Worm (Caenorhabditis elegans): ENCODE data around the gene C33A11.2.

DNA sequence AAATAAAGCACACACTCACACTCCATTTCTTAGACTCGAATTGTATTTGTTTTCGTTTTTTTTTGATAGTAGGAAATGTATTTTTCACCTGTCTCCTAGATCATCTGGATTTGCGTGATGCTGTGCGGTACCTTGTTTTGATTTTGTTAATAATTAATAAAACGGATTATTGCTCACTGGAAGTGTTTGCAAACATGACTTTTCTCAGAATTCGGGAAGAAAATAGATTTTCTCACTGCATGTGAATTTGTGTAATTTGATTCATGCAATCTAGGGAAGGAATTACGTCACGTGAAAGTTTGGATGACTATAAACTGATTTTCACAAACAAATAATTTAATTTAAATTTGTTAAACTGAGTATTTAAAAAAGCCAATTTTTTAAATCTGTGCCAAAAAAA is 21.8 kb upstream of the C33A11.2 start:
- TF ChIP-seq lin-13 (GFP tag; optimal IDR thresholded peaks at IDR 0.05) (peak; percentile 18), fos-1 (tag; optimal IDR thresholded peaks at IDR 0.05) (no peak), lin-39 (tag; optimal IDR thresholded peaks at IDR 0.05) (no peak)

Measured in whole organism, L2 larva.